Worm (Caenorhabditis elegans): ENCODE measurements around the gene F38B2.3.

Gene F38B2.3

DNA sequence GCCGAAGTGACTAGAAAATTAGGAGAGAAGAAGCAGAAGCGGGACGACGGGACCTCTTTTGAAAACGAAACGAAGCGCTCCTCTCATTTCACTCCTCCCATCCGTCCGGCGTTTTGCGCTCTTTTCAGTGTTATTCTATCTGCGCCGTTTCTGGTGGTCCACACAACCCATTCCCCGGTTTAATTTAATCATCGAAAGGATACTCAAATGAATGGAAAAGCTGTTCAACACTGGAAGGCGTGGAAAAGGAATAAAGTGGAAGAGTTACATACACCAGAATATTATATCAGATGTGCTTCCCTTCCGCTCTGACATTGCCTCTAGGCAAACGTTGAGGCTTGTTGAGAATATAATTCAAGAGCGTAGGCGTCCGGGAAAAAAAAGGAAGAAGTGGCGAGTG, 41.1 kb downstream of the F38B2.3 start:
- no peak for TF ChIP-seq nhr-77 (tag; optimal IDR thresholded peaks at IDR 0.05)
- TF ChIP-seq lin-15B (tag; optimal IDR thresholded peaks at IDR 0.05): no peak
- TF ChIP-seq hif-1 (tag; optimal IDR thresholded peaks at IDR 0.05): no peak
- TF ChIP-seq Y105C5A.15 (GFP tag; IDR thresholded peaks at IDR 0.05): no peak
- no peak for TF ChIP-seq attf-4 (tag; optimal IDR thresholded peaks at IDR 0.05)
- TF ChIP-seq php-3 (GFP tag; IDR thresholded peaks at IDR 0.05): no peak
- no peak for TF ChIP-seq ces-1 (GFP tag; optimal IDR thresholded peaks at IDR 0.05)
- TF ChIP-seq nhr-10 (tag; optimal IDR thresholded peaks at IDR 0.05): no peak
- TF ChIP-seq madf-9 (GFP tag; conservative IDR thresholded peaks at IDR 0.05): no peak
- TF ChIP-seq fkh-10 (GFP tag; optimal IDR thresholded peaks at IDR 0.05): no peak
- TF ChIP-seq zag-1 (tag; optimal IDR thresholded peaks at IDR 0.05): no peak

DNA sequence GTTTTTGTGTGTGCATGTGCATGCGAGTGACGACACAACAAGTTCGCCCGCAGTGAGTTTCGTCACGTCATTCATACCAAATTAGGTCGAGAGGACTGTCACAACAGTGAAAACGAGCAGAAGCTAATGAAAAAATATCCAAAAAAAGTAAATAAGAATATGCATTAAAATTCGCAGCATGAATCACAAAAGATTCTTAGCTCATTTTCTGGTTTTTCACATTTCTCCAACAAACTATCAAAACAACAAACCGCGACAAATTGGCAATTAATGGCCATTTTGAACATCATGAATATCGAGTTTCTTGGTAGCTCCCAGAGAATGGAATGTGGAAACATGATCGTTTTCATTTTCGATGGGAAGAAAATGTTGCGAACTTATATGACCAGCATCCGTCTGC, 42.5 kb downstream of the F38B2.3 start:
- TF ChIP-seq hmg-1.1 (GFP tag; IDR thresholded peaks at IDR 0.05) (no peak), unc-62 (GFP tag; optimal IDR thresholded peaks at IDR 0.05 in 1 of 2) (peak in 1 of 2 experiments; percentile 75), unc-62 (tag; optimal IDR thresholded peaks at IDR 0.05) (no peak), aha-1 (tag) (peak; percentile 72)

DNA sequence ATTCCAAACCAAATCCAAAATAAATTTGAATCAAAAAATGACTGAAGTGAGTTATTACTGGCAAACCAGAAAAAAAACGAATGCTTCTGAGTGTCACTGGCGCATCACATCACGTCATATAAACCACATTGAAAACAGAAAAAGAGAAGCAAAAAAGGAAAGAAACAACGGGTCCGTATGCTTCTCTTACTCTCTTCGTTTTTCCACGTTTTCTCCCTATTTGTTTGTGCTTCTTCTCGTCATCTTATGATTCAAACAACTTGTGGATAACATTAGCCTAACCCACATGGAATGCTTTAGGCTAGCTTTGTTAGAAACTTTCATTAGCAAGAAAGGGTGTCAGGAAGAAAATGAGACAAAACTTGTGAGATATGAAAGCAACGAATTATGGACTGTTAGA, 44.7 kb downstream of the F38B2.3 start:
- no peak for TF ChIP-seq lin-13 (GFP tag; optimal IDR thresholded peaks at IDR 0.05)
- 0 out of 2 replicates have a peak, but pooled peaks have one; percentile 30 for TF ChIP-seq ctbp-1 (GFP tag; IDR thresholded peaks at IDR 0.05)
- TF ChIP-seq lin-15B (tag; optimal IDR thresholded peaks at IDR 0.05): no peak
- TF ChIP-seq mdl-1 (tag; optimal IDR thresholded peaks at IDR 0.05): peak in 1 of 2 experiments; percentile 41
- no peak for TF ChIP-seq aly-2 (tag; optimal IDR thresholded peaks at IDR 0.05)
- peak in 1 of 2 experiments; percentile 32 for TF ChIP-seq lsy-2 (tag; optimal IDR thresholded peaks at IDR 0.05)
- TF ChIP-seq unc-62 (GFP tag; optimal IDR thresholded peaks at IDR 0.05 in 1 of 2): peak in 1 of 2 experiments; percentile 68
- TF ChIP-seq unc-62 (tag; optimal IDR thresholded peaks at IDR 0.05): no peak
- no peak for TF ChIP-seq egl-27 (tag; optimal IDR thresholded peaks at IDR 0.05)
- peak; percentile 1 for TF ChIP-seq rbr-2 (tag; optimal IDR thresholded peaks at IDR 0.05)
- peak; percentile 33 for TF ChIP-seq hlh-30 (tag; optimal IDR thresholded peaks at IDR 0.05; ENCODE audit: insufficient read depth)
- no peak for TF ChIP-seq ceh-82 (tag; optimal IDR thresholded peaks at IDR 0.05)
- TF ChIP-seq lin-29 (GFP tag; IDR thresholded peaks at IDR 0.05): no peak

DNA sequence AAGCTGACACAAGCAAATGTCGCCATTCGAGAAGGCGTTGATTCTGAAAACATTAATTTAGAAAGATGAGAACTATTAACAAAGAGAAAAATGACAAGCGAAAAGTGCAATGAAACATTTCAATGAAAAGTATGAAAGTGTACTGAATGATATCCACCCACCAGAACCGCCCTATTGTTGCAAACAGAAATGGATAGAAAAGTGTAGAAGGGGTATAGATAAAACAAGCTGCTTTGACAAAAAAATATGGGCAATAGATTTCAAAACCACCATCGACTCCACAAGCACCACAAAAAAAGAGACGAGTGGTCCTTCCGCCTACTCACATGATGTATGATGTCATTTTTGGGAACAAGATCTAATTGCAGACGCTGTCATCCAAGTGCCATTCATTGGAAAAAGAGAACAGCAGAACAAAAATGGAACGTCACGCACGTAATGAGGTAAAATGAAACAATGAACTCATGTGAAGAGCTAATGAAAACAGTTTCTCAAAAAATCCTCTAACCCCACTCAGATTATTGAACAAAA, 45.5 kb downstream of the F38B2.3 start, which contains the start of gene C34F6.10:
Gene C34F6.10 (minus strand): TSS at position 51 of the 531 bp plus-strand sequence.
- TF ChIP-seq unc-39 (tag; optimal IDR thresholded peaks at IDR 0.05) (no peak), ceh-20 (GFP tag; IDR thresholded peaks at IDR 0.05) (0 out of 2 replicates have a peak, but pooled peaks have one; percentile 41), ztf-11 (tag; optimal IDR thresholded peaks at IDR 0.05) (no peak), sdz-12 (GFP tag; optimal IDR thresholded peaks at IDR 0.05) (no peak), hlh-11 (tag; optimal IDR thresholded peaks at IDR 0.05) (peak; percentile 17), unc-62 (GFP tag; optimal IDR thresholded peaks at IDR 0.05 in 1 of 2) (no peak), unc-62 (tag; optimal IDR thresholded peaks at IDR 0.05) (no peak), mdl-1 (tag; optimal IDR thresholded peaks at IDR 0.05) (peak in 1 of 2 experiments; percentile 6), nhr-111 (GFP tag; optimal IDR thresholded peaks at IDR 0.05) (no peak), D1046.2 (GFP tag; IDR thresholded peaks at IDR 0.05) (no peak), hlh-30 (tag; optimal IDR thresholded peaks at IDR 0.05; ENCODE audit: insufficient read depth) (peak; percentile 53), lsy-2 (tag; optimal IDR thresholded peaks at IDR 0.05) (peak in 1 of 2 experiments; percentile 22), dmd-6 (GFP tag; IDR thresholded peaks at IDR 0.05) (0 out of 2 replicates have a peak, but pooled peaks have one; percentile 8)

Data from whole organism, L4 larva.